Fruit fly (Drosophila melanogaster) whole organism: ENCODE results near the gene CG34327.

Experiments
- CG8478 ChIP-seq: fragments of >200 bp; optimal IDR thresholded peaks from 2 replicates; lab custom pipeline; 2018; ENCODE audit warnings: inconsistent platforms
- Dll ChIP-seq: fragments of >200 bp; optimal IDR thresholded peaks from 2 replicates; lab custom pipeline; 2017
- EcR ChIP-seq, 2 experiments: fragments of >200 bp; optimal IDR thresholded peaks; 2 replicates each; lab custom pipeline; 2017; ENCODE audit warnings: missing biosample characterization in 2 of 2, missing genetic modification characterization in 2 of 2, missing genetic modification reagents in 2 of 2
- pan ChIP-seq: fragments of >200 bp; optimal IDR thresholded peaks from 2 replicates; lab custom pipeline; 2017
- psq ChIP-seq: fragments of >200 bp; optimal IDR thresholded peaks from 2 replicates; lab custom pipeline; 2017
- usp ChIP-seq: fragments of >200 bp; optimal IDR thresholded peaks from 2 replicates; lab custom pipeline; 2017; ENCODE audit warnings: missing biosample characterization, missing genetic modification characterization, mixed read lengths

Gene CG34327

DNA sequence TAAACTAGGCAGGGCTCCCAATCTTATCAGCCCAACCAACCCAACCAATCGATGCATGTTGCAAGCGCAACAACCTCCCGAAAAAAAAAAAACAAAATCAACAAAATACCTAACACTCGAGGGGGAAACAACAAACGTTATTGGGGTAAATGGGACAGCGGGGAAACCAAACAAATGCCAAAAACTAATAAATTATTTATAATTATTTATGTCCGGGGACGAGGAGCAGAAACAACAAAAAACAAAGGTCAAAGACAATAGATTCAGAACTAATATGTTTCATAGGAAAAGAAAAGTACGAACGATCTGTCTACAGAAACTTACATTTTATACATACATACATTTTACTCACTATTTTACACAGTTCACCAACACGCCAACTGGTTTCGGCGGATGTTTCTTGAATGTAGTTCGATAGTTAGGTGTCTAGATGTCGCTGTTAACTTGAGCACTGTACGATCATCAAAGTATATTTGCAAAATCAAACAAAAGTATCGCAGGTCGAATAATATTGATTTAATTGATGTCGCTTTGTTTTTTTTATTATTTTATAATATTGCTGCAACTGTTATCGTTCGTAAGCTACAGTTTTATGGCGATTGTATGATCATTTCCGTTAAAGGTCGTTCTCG is 47.9 kb downstream of the CG34327 start:
- TF ChIP-seq pan (lab: Kevin White, UChicago), result no peak
- TF ChIP-seq EcR (GFP tag; optimal IDR thresholded peaks at IDR 0.05; lab: Kevin White, UChicago), result no peak
- TF ChIP-seq usp (GFP tag; lab: Kevin White, UChicago), result no peak
- no peak for TF ChIP-seq Dll (lab: Kevin White, UChicago)
- TF ChIP-seq CG8478 (lab: Kevin White, UChicago), result no peak
- no peak for TF ChIP-seq psq (lab: Kevin White, UChicago)

DNA sequence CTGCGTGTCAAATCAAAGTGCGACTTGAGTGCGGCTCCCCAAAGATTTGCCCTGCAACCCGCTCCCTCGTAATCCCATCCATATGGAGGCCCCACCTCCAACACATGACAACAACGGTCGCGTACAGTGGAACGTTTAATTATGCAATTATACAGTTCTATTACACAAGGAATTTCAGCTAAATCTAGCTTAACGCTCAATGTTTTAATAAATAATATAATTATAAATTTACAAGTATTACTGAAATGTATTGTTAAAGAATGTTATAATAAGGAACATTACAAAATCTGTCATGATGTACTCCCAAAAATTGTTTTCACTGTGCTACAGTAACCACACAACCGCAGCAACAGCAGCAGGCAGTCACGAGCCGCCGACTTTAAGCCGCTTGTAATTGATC is 49.5 kb downstream of the CG34327 start:
- TF ChIP-seq EcR (GFP tag; optimal IDR thresholded peaks at IDR 0.05; lab: Kevin White, UChicago), result no peak
- no peak for TF ChIP-seq pan (lab: Kevin White, UChicago)
- no peak for TF ChIP-seq usp (GFP tag; lab: Kevin White, UChicago)
- no peak for TF ChIP-seq psq (lab: Kevin White, UChicago)
- TF ChIP-seq Dll (lab: Kevin White, UChicago), result no peak
- no peak for TF ChIP-seq CG8478 (lab: Kevin White, UChicago)
